Worm (Caenorhabditis elegans) whole organism, L3 larva: ENCODE results near the gene W05H7.1.
"Not testable (repeated sequence)": the region's sequence is repeated elsewhere in the genome, so short reads cannot be mapped to it uniquely, and the experiment has no call there.

Experiments
- R02D3.7 ChIP-seq: fragments of 150-350 bp; optimal IDR thresholded peaks from 2 replicates; lab custom pipeline; 2014; ENCODE audit warnings: missing biosample characterization, missing genetic modification characterization
- ZK546.5 ChIP-seq: sonication (generic microtip); optimal IDR thresholded peaks from 2 replicates; lab custom pipeline; 2017; ENCODE audit warnings: missing biosample characterization, missing genetic modification characterization
- aly-2 ChIP-seq: fragments of 150-350 bp; optimal IDR thresholded peaks from 2 replicates; lab custom pipeline; 2014; ENCODE audit warnings: missing biosample characterization, missing genetic modification characterization
- ama-1 ChIP-seq: fragments of 150-350 bp; optimal IDR thresholded peaks from 2 replicates; lab custom pipeline; 2018
- ceh-16 ChIP-seq: sonication (generic microtip); optimal IDR thresholded peaks from 2 replicates; lab custom pipeline; 2017; ENCODE audit warnings: missing biosample characterization, missing genetic modification characterization
- egl-27 ChIP-seq: sonication (generic microtip); optimal IDR thresholded peaks from 4 replicates; lab custom pipeline; 2017; ENCODE audit warnings: missing biosample characterization, missing genetic modification reagents, missing genetic modification characterization
- egl-5 ChIP-seq: fragments of 150-350 bp; optimal IDR thresholded peaks from 2 replicates; lab custom pipeline; 2017; ENCODE audit warnings: missing biosample characterization, missing genetic modification reagents, missing genetic modification characterization, inconsistent platforms
- elt-1 ChIP-seq: fragments of 150-350 bp; optimal IDR thresholded peaks from 2 replicates; lab custom pipeline; 2014; ENCODE audit warnings: missing biosample characterization, missing genetic modification characterization
- elt-2 ChIP-seq: sonication (generic microtip); optimal IDR thresholded peaks from 2 replicates; lab custom pipeline; 2016; ENCODE audit warnings: missing genetic modification reagents, mild to moderate bottlenecking, missing genetic modification characterization, missing compliant biosample characterization
- fkh-10 ChIP-seq: sonication (generic microtip); optimal IDR thresholded peaks from 2 replicates; lab custom pipeline; 2017; ENCODE audit warnings: missing biosample characterization, missing genetic modification reagents, missing genetic modification characterization
- fos-1 ChIP-seq: fragments of 150-350 bp; optimal IDR thresholded peaks from 2 replicates; lab custom pipeline; 2014; ENCODE audit warnings: missing biosample characterization, missing genetic modification characterization
- hmg-11 ChIP-seq: sonication (generic microtip); optimal IDR thresholded peaks from 2 replicates; lab custom pipeline; 2016; ENCODE audit warnings: missing genetic modification characterization, missing compliant biosample characterization
- jun-1 ChIP-seq: fragments of 150-350 bp; optimal IDR thresholded peaks from 2 replicates; lab custom pipeline; 2014; ENCODE audit warnings: missing biosample characterization, missing genetic modification reagents, missing genetic modification characterization
- lin-15B ChIP-seq: fragments of 150-350 bp; optimal IDR thresholded peaks from 2 replicates; lab custom pipeline; 2014; ENCODE audit warnings: missing biosample characterization, missing genetic modification characterization
- lin-39 ChIP-seq: fragments of 150-350 bp; optimal IDR thresholded peaks from 2 replicates; lab custom pipeline; 2018; ENCODE audit warnings: missing biosample characterization, missing genetic modification reagents, missing genetic modification characterization
- lsy-12 ChIP-seq: sonication (generic microtip); optimal IDR thresholded peaks from 2 replicates; lab custom pipeline; 2016; ENCODE audit warnings: mild to moderate bottlenecking, missing genetic modification characterization, missing compliant biosample characterization
- nfya-1 ChIP-seq: sonication (generic microtip); optimal IDR thresholded peaks from 2 replicates; lab custom pipeline; 2017; ENCODE audit warnings: missing genetic modification characterization, mild to moderate bottlenecking, missing compliant biosample characterization, antibody characterized with exemption, moderate library complexity; ENCODE audit not compliant: insufficient read depth
- nhr-12 ChIP-seq: fragments of 150-350 bp; optimal IDR thresholded peaks from 2 replicates; lab custom pipeline; 2014; ENCODE audit warnings: missing biosample characterization, missing genetic modification characterization
- nhr-23 ChIP-seq: fragments of 150-350 bp; optimal IDR thresholded peaks from 2 replicates; lab custom pipeline; 2014; ENCODE audit warnings: missing biosample characterization, missing genetic modification reagents, missing genetic modification characterization
- nhr-25 ChIP-seq: sonication (generic microtip); optimal IDR thresholded peaks from 2 replicates; lab custom pipeline; 2017; ENCODE audit warnings: missing biosample characterization, missing genetic modification characterization
- nhr-28 ChIP-seq: fragments of 150-350 bp; optimal IDR thresholded peaks from 2 replicates; lab custom pipeline; 2014; ENCODE audit warnings: missing biosample characterization, missing genetic modification characterization
- nhr-43 ChIP-seq: sonication (generic microtip); optimal IDR thresholded peaks from 2 replicates; lab custom pipeline; 2016; ENCODE audit warnings: mild to moderate bottlenecking, missing genetic modification characterization, missing compliant biosample characterization; ENCODE audit not compliant: poor library complexity, severe bottlenecking
- nhr-77 ChIP-seq: fragments of 150-350 bp; optimal IDR thresholded peaks from 2 replicates; lab custom pipeline; 2014; ENCODE audit warnings: missing biosample characterization, missing genetic modification characterization
- pha-4 ChIP-seq: fragments of 150-350 bp; optimal IDR thresholded peaks from 2 replicates; lab custom pipeline; 2014; ENCODE audit warnings: missing biosample characterization, missing genetic modification reagents, missing genetic modification characterization
- pqm-1 ChIP-seq: fragments of 150-350 bp; optimal IDR thresholded peaks from 2 replicates; lab custom pipeline; 2017; ENCODE audit warnings: missing biosample characterization, missing genetic modification characterization, inconsistent platforms
- skn-1 ChIP-seq: fragments of 150-350 bp; optimal IDR thresholded peaks from 2 replicates; lab custom pipeline; 2014; ENCODE audit warnings: missing biosample characterization, missing genetic modification characterization
- snpc-4 ChIP-seq: fragments of 150-350 bp; optimal IDR thresholded peaks from 2 replicates; lab custom pipeline; 2014; ENCODE audit warnings: missing biosample characterization, missing genetic modification characterization
- tbx-2 ChIP-seq: sonication (generic microtip); optimal IDR thresholded peaks from 2 replicates; lab custom pipeline; 2016; ENCODE audit warnings: mild to moderate bottlenecking, missing genetic modification characterization, missing compliant biosample characterization
- unc-39 ChIP-seq: sonication (generic microtip); optimal IDR thresholded peaks from 4 replicates; lab custom pipeline; 2017; ENCODE audit warnings: missing biosample characterization, missing genetic modification characterization
- zag-1 ChIP-seq: fragments of 150-350 bp; optimal IDR thresholded peaks from 2 replicates; lab custom pipeline; 2014; ENCODE audit warnings: missing biosample characterization, missing genetic modification characterization
- ztf-11 ChIP-seq: fragments of 150-350 bp; optimal IDR thresholded peaks from 2 replicates; lab custom pipeline; 2014; ENCODE audit warnings: missing biosample characterization, missing genetic modification characterization

The W05H7.1 gene

ce11 chrX:1450352-1450818 is at the start of gene W05H7.1:
Gene W05H7.1 (plus strand): TSS chrX:1450768.
- no peak for TF ChIP-seq unc-39 (tag; lab: Kevin White, UChicago)
- peak; percentile 62 for TF ChIP-seq pha-4 (tag; lab: Kevin White, UChicago)
- TF ChIP-seq tbx-2 (tag; lab: Kevin White, UChicago) = no peak
- peak; percentile 48 for TF ChIP-seq nhr-23 (tag; lab: Kevin White, UChicago)
- TF ChIP-seq snpc-4 (tag; lab: Kevin White, UChicago) = peak; percentile 32
- TF ChIP-seq lin-15B (tag; lab: Kevin White, UChicago) = peak; percentile 30
- TF ChIP-seq elt-2 (tag; lab: Kevin White, UChicago) = peak; percentile 15
- no peak for TF ChIP-seq fos-1 (tag; lab: Kevin White, UChicago)
- peak; percentile 42 for TF ChIP-seq egl-5 (tag; lab: Kevin White, UChicago)
- TF ChIP-seq lsy-12 (tag; lab: Kevin White, UChicago) = no peak
- TF ChIP-seq lin-39 (tag; lab: Kevin White, UChicago) = peak; percentile 58
- TF ChIP-seq jun-1 (tag; lab: Kevin White, UChicago) = no peak
- TF ChIP-seq hmg-11 (tag; lab: Kevin White, UChicago) = peak; percentile 56
- no peak for TF ChIP-seq ceh-16
- TF ChIP-seq nfya-1 (tag; lab: Kevin White, UChicago) = peak; percentile 73
- TF ChIP-seq nhr-25 (tag; lab: Kevin White, UChicago) = peak; percentile 63

ce11 chrX:1401259-1401658 is 49.3 kb upstream of the W05H7.1 start, which contains the start of gene ZK402.5:
Gene ZK402.5 (minus strand): TSS chrX:1401359.
- TF ChIP-seq lsy-12 (tag; lab: Kevin White, UChicago) = no peak
- TF ChIP-seq nhr-77 (tag; lab: Kevin White, UChicago) = no peak
- no peak for TF ChIP-seq aly-2 (tag; lab: Kevin White, UChicago)
- no peak for TF ChIP-seq pqm-1
- peak; percentile 28 for TF ChIP-seq pha-4 (tag; lab: Kevin White, UChicago)

DNA sequence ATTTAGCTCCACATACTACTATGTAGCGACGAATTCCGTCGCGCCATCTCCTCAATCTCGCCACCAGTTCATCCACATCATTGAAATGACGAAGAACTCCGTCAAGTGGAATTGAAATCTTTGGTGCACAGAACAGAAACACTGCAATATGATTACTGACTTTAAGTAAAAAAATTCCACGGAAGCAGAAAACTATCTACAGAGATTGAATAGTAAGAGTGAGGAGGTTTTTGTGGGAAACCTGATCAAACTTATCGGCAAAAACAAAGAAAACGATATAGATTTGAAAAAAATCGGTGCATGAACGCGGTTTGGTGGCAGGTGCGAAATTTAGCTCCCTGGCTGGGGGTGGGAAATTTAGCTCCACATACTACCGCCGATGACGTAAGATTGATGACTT is 47.1 kb upstream of the W05H7.1 start, which contains the start of gene ZK402.2:
Gene ZK402.2 (plus strand): TSS at position 301 of the 400 bp plus-strand sequence.
- not testable (repeated sequence) for TF ChIP-seq nhr-28; elt-1; snpc-4 (tag; lab: Kevin White, UChicago)

- TF ChIP-seq nhr-28; egl-5 (tag; lab: Kevin White, UChicago); fkh-10 (GFP tag; lab: Kevin White, UChicago): not testable (repeated sequence)
Observed at ce11 chrX:1403971-1404370, 46.6 kb upstream of the W05H7.1 start, which contains the start of gene ZK402.1. Gene ZK402.1 (plus strand): TSS chrX:1404271.

DNA sequence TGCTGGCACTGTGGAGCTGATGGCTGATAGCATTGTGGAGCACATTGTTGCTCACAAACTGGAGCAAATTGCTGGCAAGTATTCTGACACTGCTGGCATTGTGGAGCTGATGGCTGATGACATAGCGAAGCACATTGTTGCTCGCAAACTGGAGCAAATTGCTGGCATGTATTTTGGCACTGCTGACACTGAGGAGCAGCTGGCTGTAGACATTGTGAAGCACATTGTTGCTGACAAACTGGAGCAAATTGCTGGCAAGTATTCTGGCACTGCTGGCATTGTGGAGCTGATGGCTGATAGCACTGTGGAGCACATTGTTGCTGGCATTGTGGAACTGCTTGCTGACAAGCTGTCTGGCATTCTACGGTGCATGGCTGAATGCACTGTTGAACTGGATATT is 41.3 kb upstream of the W05H7.1 start:
- no peak for TF ChIP-seq snpc-4 (tag; lab: Kevin White, UChicago)
- TF ChIP-seq nhr-43 (tag; lab: Kevin White, UChicago) = no peak
- TF ChIP-seq aly-2 (tag; lab: Kevin White, UChicago) = no peak
- TF ChIP-seq R02D3.7 (tag; lab: Kevin White, UChicago) = no peak
- no peak for TF ChIP-seq skn-1 (tag; lab: Kevin White, UChicago)

ce11 chrX:1410552-1410951 is 40.0 kb upstream of the W05H7.1 start, which contains the start of gene abu-2:
Gene abu-2 (minus strand): TSS chrX:1410652.
- TF ChIP-seq R02D3.7 (tag; lab: Kevin White, UChicago) (no peak), lsy-12 (tag; lab: Kevin White, UChicago) (no peak), nhr-23 (tag; lab: Kevin White, UChicago) (no peak), ztf-11 (tag; lab: Kevin White, UChicago) (no peak), jun-1 (tag; lab: Kevin White, UChicago) (no peak), nfya-1 (tag; lab: Kevin White, UChicago) (no peak), elt-2 (tag; lab: Kevin White, UChicago) (no peak), ama-1 (lab: Kevin White, UChicago) (no peak), nhr-12 (tag; lab: Kevin White, UChicago) (no peak), egl-27 (no peak), unc-39 (tag; lab: Kevin White, UChicago) (no peak), zag-1 (no peak), pqm-1 (no peak), nhr-25 (tag; lab: Kevin White, UChicago) (no peak), ZK546.5 (tag; lab: Kevin White, UChicago) (no peak), ceh-16 (no peak)
